Worm (Caenorhabditis elegans): Measurements from ENCODE around the gene gop-3.

ce11 chrIII:5224908-5225307 is 35.6 kb upstream of the gop-3 start:
- no peak for TF ChIP-seq ztf-11 (tag; optimal IDR thresholded peaks at IDR 0.05)
- TF ChIP-seq zip-8 (tag; optimal IDR thresholded peaks at IDR 0.05), result no peak
- TF ChIP-seq mep-1 (tag; optimal IDR thresholded peaks at IDR 0.05), result no peak
- TF ChIP-seq nhr-237 (tag; optimal IDR thresholded peaks at IDR 0.05), result no peak
- no peak for TF ChIP-seq lin-32 (GFP tag; optimal IDR thresholded peaks at IDR 0.05)
